Fruit fly (Drosophila melanogaster): ENCODE results near the gene CG14689.

The CG14689 gene

dm6 chr3R:10683226-10683625 is 27.8 kb downstream of the CG14689 start:
- TF ChIP-seq rgr (GFP tag; optimal IDR thresholded peaks at IDR 0.05): no peak
- TF ChIP-seq CrebA (GFP tag; optimal IDR thresholded peaks at IDR 0.05; ENCODE audit: borderline replicate concordance): peak; percentile 33

- TF ChIP-seq jim (GFP tag; optimal IDR thresholded peaks at IDR 0.05) (no peak), rgr (GFP tag; optimal IDR thresholded peaks at IDR 0.05) (no peak), Dif (GFP tag; optimal IDR thresholded peaks at IDR 0.05; ENCODE audit: partially characterized antibody) (no peak), fru (GFP tag; optimal IDR thresholded peaks at IDR 0.05) (no peak), CrebA (GFP tag; optimal IDR thresholded peaks at IDR 0.05; ENCODE audit: borderline replicate concordance) (no peak), usp (GFP tag; optimal IDR thresholded peaks at IDR 0.05) (no peak), dl (GFP tag; optimal IDR thresholded peaks at IDR 0.05; ENCODE audit: insufficient read depth in 1 of 2, partially characterized antibody in 2 of 2) (no peak), Hr78 (GFP tag; optimal IDR thresholded peaks at IDR 0.05) (no peak), Dfd (GFP tag; optimal IDR thresholded peaks at IDR 0.05) (no peak), ey (GFP tag; optimal IDR thresholded peaks at IDR 0.05) (no peak), Hnf4 (GFP tag; optimal IDR thresholded peaks at IDR 0.05) (no peak), Abd-B (GFP tag; optimal IDR thresholded peaks at IDR 0.05) (no peak), sv (GFP tag; optimal IDR thresholded peaks at IDR 0.05) (no peak), N (GFP tag; optimal IDR thresholded peaks at IDR 0.05) (no peak), dmrt93B (GFP tag; optimal IDR thresholded peaks at IDR 0.05) (no peak)
Observed at dm6 chr3R:10681682-10681962, 29.4 kb downstream of the CG14689 start.

- TF ChIP-seq Dfd (GFP tag; optimal IDR thresholded peaks at IDR 0.05) (no peak), Abd-B (GFP tag; optimal IDR thresholded peaks at IDR 0.05) (no peak), tai (GFP tag; optimal IDR thresholded peaks at IDR 0.05) (peak; percentile 36), rgr (GFP tag; optimal IDR thresholded peaks at IDR 0.05) (peak; percentile 89), Sp1 (GFP tag; optimal IDR thresholded peaks at IDR 0.05) (peak; percentile 41), dl (GFP tag; optimal IDR thresholded peaks at IDR 0.05; ENCODE audit: insufficient read depth in 1 of 2, partially characterized antibody in 2 of 2) (no peak), fru (GFP tag; optimal IDR thresholded peaks at IDR 0.05) (peak; percentile 87), psq (GFP tag; optimal IDR thresholded peaks at IDR 0.05) (peak; percentile 72), foxo (GFP tag; optimal IDR thresholded peaks at IDR 0.05) (peak; percentile 36 to 88), usp (GFP tag; optimal IDR thresholded peaks at IDR 0.05) (no peak), Dif (GFP tag; optimal IDR thresholded peaks at IDR 0.05; ENCODE audit: partially characterized antibody) (no peak), GATAd (GFP tag; optimal IDR thresholded peaks at IDR 0.05) (no peak), lola (GFP tag; optimal IDR thresholded peaks at IDR 0.05) (no peak), ey (GFP tag; optimal IDR thresholded peaks at IDR 0.05) (peak; percentile 87), Hr83 (GFP tag; optimal IDR thresholded peaks at IDR 0.05; ENCODE audit: poor library complexity, severe bottlenecking) (no peak), brk (GFP tag; optimal IDR thresholded peaks at IDR 0.05) (peak; percentile 29), sage (GFP tag; optimal IDR thresholded peaks at IDR 0.05) (peak; percentile 52), Rel (GFP tag; optimal IDR thresholded peaks at IDR 0.05) (peak; percentile 65), Rel (tag; optimal IDR thresholded peaks at IDR 0.05) (no peak), HLH106 (tag; optimal IDR thresholded peaks at IDR 0.05) (peak; percentile 60), br (GFP tag; optimal IDR thresholded peaks at IDR 0.05) (peak; percentile 90), CG9705 (GFP tag; optimal IDR thresholded peaks at IDR 0.05) (no peak), h (GFP tag; optimal IDR thresholded peaks at IDR 0.05) (peak; percentile 90), Jra (GFP tag; optimal IDR thresholded peaks at IDR 0.05) (no peak), N (GFP tag; optimal IDR thresholded peaks at IDR 0.05) (no peak), Myc (optimal IDR thresholded peaks at IDR 0.05) (no peak), Vsx2 (GFP tag; optimal IDR thresholded peaks at IDR 0.05; ENCODE audit: partially characterized antibody) (no peak), Hnf4 (GFP tag; optimal IDR thresholded peaks at IDR 0.05) (peak; percentile 78), woc (GFP tag; optimal IDR thresholded peaks at IDR 0.05) (peak; percentile 77), CG32264 (GFP tag; optimal IDR thresholded peaks at IDR 0.05) (peak; percentile 81), OdsH (GFP tag; optimal IDR thresholded peaks at IDR 0.05) (peak; percentile 91), pan (optimal IDR thresholded peaks at IDR 0.05) (no peak), jim (GFP tag; optimal IDR thresholded peaks at IDR 0.05) (no peak), CrebA (GFP tag; optimal IDR thresholded peaks at IDR 0.05; ENCODE audit: borderline replicate concordance) (peak; percentile 32), Mio (GFP tag; optimal IDR thresholded peaks at IDR 0.05) (peak; percentile 68), sv (GFP tag; optimal IDR thresholded peaks at IDR 0.05) (peak; percentile 93), Hr78 (GFP tag; optimal IDR thresholded peaks at IDR 0.05) (no peak), dsf (GFP tag; optimal IDR thresholded peaks at IDR 0.05; ENCODE audit: borderline replicate concordance) (no peak), dmrt93B (GFP tag; optimal IDR thresholded peaks at IDR 0.05) (peak; percentile 55)
Observed at dm6 chr3R:10680825-10681681, 30.0 kb downstream of the CG14689 start, which contains the start of gene Phyhd1. Phyhd1 (minus strand) TSS chr3R:10680925.

All from whole organism, wandering third instar larva.